Worm (Caenorhabditis elegans) whole organism, young adult: Measurements from ENCODE around the gene C04C3.7.
A peak's percentile ranks its signal among the peaks of the same experiment; 100 is the strongest.

Experiments
- B0035.1 ChIP-seq: sonication (generic microtip); optimal IDR thresholded peaks from 2 replicates; lab custom pipeline; 2016; ENCODE audit warnings: missing genetic modification characterization, mild to moderate bottlenecking, missing compliant biosample characterization, missing genotype, missing genetic modification reagents
- B0336.3 ChIP-seq: fragments of 200-800 bp; sonication (Bioruptor generic); IDR thresholded peaks from 2 replicates; pipeline ENCODE4 v1.3.6; 2022; ENCODE audit warnings: missing genetic modification characterization, missing compliant biosample characterization
- C06A6.2 ChIP-seq: fragments of 200-800 bp; sonication (Bioruptor generic); conservative IDR thresholded peaks from 2 replicates; pipeline ENCODE4 v1.3.6; 2022; ENCODE audit warnings: missing genetic modification characterization, missing compliant biosample characterization
- F10E7.11 ChIP-seq: sonication (generic microtip); optimal IDR thresholded peaks from 2 replicates; lab custom pipeline; 2017; ENCODE audit warnings: mild to moderate bottlenecking, missing genetic modification characterization, moderate library complexity, missing compliant biosample characterization
- F33H1.4 ChIP-seq: fragments of 200-800 bp; sonication (Bioruptor generic); IDR thresholded peaks from 2 replicates; pipeline ENCODE4 v1.3.6; 2022; ENCODE audit warnings: missing genetic modification reagents, missing genetic modification characterization, missing compliant biosample characterization
- F49E8.2 ChIP-seq: sonication (generic microtip); optimal IDR thresholded peaks from 3 replicates; lab custom pipeline; 2017; ENCODE audit warnings: missing genetic modification characterization, mild to moderate bottlenecking, missing compliant biosample characterization, antibody characterized with exemption, moderate library complexity; ENCODE audit not compliant: insufficient read depth
- F57A8.1 ChIP-seq: fragments of 200-800 bp; sonication (Bioruptor generic); optimal IDR thresholded peaks from 2 replicates; lab custom pipeline; 2018; ENCODE audit warnings: mild to moderate bottlenecking, missing genetic modification characterization, moderate library complexity, missing compliant biosample characterization
- K11D2.4 ChIP-seq: fragments of 200-800 bp; sonication (Bioruptor generic); IDR thresholded peaks from 2 replicates; pipeline ENCODE4 v1.3.6; 2022; ENCODE audit warnings: missing genetic modification reagents, missing genetic modification characterization, missing compliant biosample characterization
- Y67H2A.10 ChIP-seq: fragments of 200-800 bp; sonication (Bioruptor generic); conservative IDR thresholded peaks from 2 replicates; pipeline ENCODE4 v1.3.6; 2022; ENCODE audit warnings: missing genetic modification reagents, missing genetic modification characterization, missing compliant biosample characterization
- attf-5 ChIP-seq: fragments of 200-800 bp; sonication (Bioruptor generic); optimal IDR thresholded peaks from 2 replicates; lab custom pipeline; 2018; ENCODE audit warnings: mild to moderate bottlenecking, missing genetic modification characterization, missing compliant biosample characterization
- bed-1 ChIP-seq: fragments of 200-800 bp; sonication (Bioruptor generic); IDR thresholded peaks from 2 replicates; pipeline ENCODE4 v1.3.6; 2022; ENCODE audit warnings: missing genetic modification reagents, missing genetic modification characterization, missing compliant biosample characterization
- ccch-3 ChIP-seq: fragments of 200-800 bp; sonication (Bioruptor generic); optimal IDR thresholded peaks from 2 replicates; lab custom pipeline; 2018; ENCODE audit warnings: mild to moderate bottlenecking, missing genetic modification characterization, missing compliant biosample characterization
- cebp-1 ChIP-seq, 2 experiments: fragments of 200-800 bp in 1 of 2; sonication (Bioruptor generic) in 1 of 2; sonication (generic microtip) in 1 of 2; IDR thresholded peaks in 1 of 2; optimal IDR thresholded peaks in 1 of 2; 2 replicates each; pipeline versions ENCODE4 v1.3.6 to Lab custom; 2017 to 2022; ENCODE audit warnings: missing compliant biosample characterization in 2 of 2, missing genetic modification characterization in 2 of 2, mild to moderate bottlenecking in 1 of 2, missing genetic modification reagents in 1 of 2, moderate library complexity in 1 of 2
- ceh-100 ChIP-seq: fragments of 200-800 bp; sonication (Bioruptor generic); IDR thresholded peaks from 2 replicates; pipeline ENCODE4 v1.3.6; 2022; ENCODE audit warnings: missing genetic modification reagents, missing genetic modification characterization, missing compliant biosample characterization
- chd-7 ChIP-seq: sonication (generic microtip); optimal IDR thresholded peaks from 2 replicates; lab custom pipeline; 2016; ENCODE audit warnings: mild to moderate bottlenecking, missing genetic modification characterization, moderate library complexity, missing compliant biosample characterization
- dox-1 ChIP-seq: fragments of 200-800 bp; sonication (Bioruptor generic); IDR thresholded peaks from 2 replicates; pipeline ENCODE4 v1.3.6; 2022; ENCODE audit warnings: missing genetic modification reagents, missing genetic modification characterization, missing compliant biosample characterization
- dpl-1 ChIP-seq: fragments of 150-350 bp; optimal IDR thresholded peaks from 2 replicates; lab custom pipeline; 2014; ENCODE audit warnings: missing biosample characterization, missing genetic modification reagents, missing genetic modification characterization
- efl-1 ChIP-seq: fragments of 150-350 bp; optimal IDR thresholded peaks from 2 replicates; lab custom pipeline; 2014; ENCODE audit warnings: missing biosample characterization, missing genetic modification reagents, missing genetic modification characterization
- egl-44 ChIP-seq: fragments of 200-800 bp; sonication (Bioruptor generic); IDR thresholded peaks from 2 replicates; pipeline ENCODE4 v1.3.6; 2022; ENCODE audit warnings: missing genetic modification reagents, missing genetic modification characterization, missing compliant biosample characterization
- hmg-1.2 ChIP-seq: fragments of 200-800 bp; sonication (Bioruptor generic); IDR thresholded peaks from 2 replicates; pipeline ENCODE4 v1.3.6; 2022; ENCODE audit warnings: missing genetic modification reagents, missing genetic modification characterization, missing compliant biosample characterization
- hmg-20 ChIP-seq: fragments of 200-800 bp; sonication (Bioruptor generic); IDR thresholded peaks from 2 replicates; pipeline ENCODE4 v1.3.6; 2022; ENCODE audit warnings: missing genetic modification reagents, missing genetic modification characterization, missing compliant biosample characterization
- let-526 ChIP-seq: fragments of 200-800 bp; sonication (Bioruptor generic); IDR thresholded peaks from 2 replicates; pipeline ENCODE4 v1.3.6; 2022; ENCODE audit warnings: missing genetic modification reagents, missing genetic modification characterization, missing compliant biosample characterization
- let-607 ChIP-seq, 2 experiments: fragments of 200-800 bp in 1 of 2; sonication (Bioruptor generic) in 1 of 2; sonication (generic microtip) in 1 of 2; optimal IDR thresholded peaks; 2 replicates each; lab custom pipeline; 2016 to 2018; ENCODE audit warnings: mild to moderate bottlenecking in 2 of 2, missing compliant biosample characterization in 2 of 2, missing genetic modification characterization in 2 of 2, moderate library complexity in 2 of 2, missing genotype in 1 of 2
- lin-26 ChIP-seq: fragments of 200-800 bp; sonication (Bioruptor generic); IDR thresholded peaks from 2 replicates; pipeline ENCODE4 v1.3.6; 2022; ENCODE audit warnings: missing genetic modification reagents, missing genetic modification characterization, missing compliant biosample characterization
- lin-35 ChIP-seq, 3 experiments: fragments of 150-350 bp in 2 of 3; sonication (generic microtip) in 1 of 3; optimal IDR thresholded peaks; 2 replicates each; lab custom pipeline; 2014 to 2018; ENCODE audit warnings: missing biosample characterization in 3 of 3, missing genetic modification characterization in 3 of 3, missing genetic modification reagents in 3 of 3
- lin-40 ChIP-seq: sonication (generic microtip); optimal IDR thresholded peaks from 2 replicates; lab custom pipeline; 2016; ENCODE audit warnings: missing genetic modification characterization, mild to moderate bottlenecking, missing compliant biosample characterization, missing genotype, missing genetic modification reagents
- lsl-1 ChIP-seq: fragments of 200-800 bp; sonication (Bioruptor generic); optimal IDR thresholded peaks from 2 replicates; lab custom pipeline; 2018; ENCODE audit warnings: mild to moderate bottlenecking, missing genetic modification characterization, moderate library complexity, missing compliant biosample characterization
- madf-6 ChIP-seq: fragments of 200-800 bp; sonication (Bioruptor generic); IDR thresholded peaks from 2 replicates; pipeline ENCODE4 v1.3.6; 2022; ENCODE audit warnings: missing genetic modification reagents, missing genetic modification characterization, missing compliant biosample characterization
- madf-8 ChIP-seq: fragments of 200-800 bp; sonication (Bioruptor generic); conservative IDR thresholded peaks from 2 replicates; pipeline ENCODE4 v1.3.6; 2022; ENCODE audit warnings: missing genetic modification reagents, missing genetic modification characterization, missing compliant biosample characterization
- mcd-1 ChIP-seq: fragments of 200-800 bp; sonication (Bioruptor generic); IDR thresholded peaks from 2 replicates; pipeline ENCODE4 v1.3.6; 2022; ENCODE audit warnings: missing genetic modification reagents, missing genetic modification characterization, missing compliant biosample characterization
- mel-28 ChIP-seq: sonication (generic microtip); optimal IDR thresholded peaks from 2 replicates; lab custom pipeline; 2016; ENCODE audit warnings: borderline replicate concordance, mild to moderate bottlenecking, missing genetic modification characterization, missing compliant biosample characterization
- nfya-2 ChIP-seq: fragments of 200-800 bp; sonication (Bioruptor generic); IDR thresholded peaks from 2 replicates; pipeline ENCODE4 v1.3.6; 2022; ENCODE audit warnings: missing genetic modification reagents, missing genetic modification characterization, missing compliant biosample characterization
- pbrm-1 ChIP-seq: fragments of 200-800 bp; sonication (Bioruptor generic); IDR thresholded peaks from 2 replicates; pipeline ENCODE4 v1.3.6; 2022; ENCODE audit warnings: missing genetic modification reagents, missing genetic modification characterization, missing compliant biosample characterization
- pha-4 ChIP-seq: fragments of 150-350 bp; sonication (generic microtip); optimal IDR thresholded peaks from 2 replicates; lab custom pipeline; 2014; ENCODE audit warnings: missing biosample characterization, missing genetic modification reagents, missing genetic modification characterization
- sea-2 ChIP-seq: fragments of 200-800 bp; sonication (Bioruptor generic); IDR thresholded peaks from 2 replicates; pipeline ENCODE4 v1.3.6; 2022; ENCODE audit warnings: missing genetic modification characterization, missing compliant biosample characterization
- snpc-3.4 ChIP-seq: sonication (generic microtip); optimal IDR thresholded peaks from 2 replicates; lab custom pipeline; 2017; ENCODE audit warnings: missing genetic modification characterization, mild to moderate bottlenecking, missing compliant biosample characterization, antibody characterized with exemption, moderate library complexity, missing genotype, missing genetic modification reagents
- sptf-2 ChIP-seq: fragments of 200-800 bp; sonication (Bioruptor generic); optimal IDR thresholded peaks from 2 replicates; lab custom pipeline; 2018; ENCODE audit warnings: mild to moderate bottlenecking, missing genetic modification characterization, missing compliant biosample characterization
- tbp1 ChIP-seq: fragments of 200-800 bp; sonication (Bioruptor generic); optimal IDR thresholded peaks from 2 replicates; lab custom pipeline; 2018; ENCODE audit warnings: mild to moderate bottlenecking, missing genetic modification characterization, missing compliant biosample characterization
- xnd-1 ChIP-seq: sonication (generic microtip); optimal IDR thresholded peaks from 2 replicates; lab custom pipeline; 2016; ENCODE audit warnings: missing genotype, missing genetic modification reagents, missing genetic modification characterization, missing compliant biosample characterization
- ztf-28 ChIP-seq: fragments of 200-800 bp; sonication (Bioruptor generic); IDR thresholded peaks from 2 replicates; pipeline ENCODE4 v1.3.6; 2022; ENCODE audit warnings: missing genetic modification reagents, missing genetic modification characterization, missing compliant biosample characterization

Gene C04C3.7

DNA sequence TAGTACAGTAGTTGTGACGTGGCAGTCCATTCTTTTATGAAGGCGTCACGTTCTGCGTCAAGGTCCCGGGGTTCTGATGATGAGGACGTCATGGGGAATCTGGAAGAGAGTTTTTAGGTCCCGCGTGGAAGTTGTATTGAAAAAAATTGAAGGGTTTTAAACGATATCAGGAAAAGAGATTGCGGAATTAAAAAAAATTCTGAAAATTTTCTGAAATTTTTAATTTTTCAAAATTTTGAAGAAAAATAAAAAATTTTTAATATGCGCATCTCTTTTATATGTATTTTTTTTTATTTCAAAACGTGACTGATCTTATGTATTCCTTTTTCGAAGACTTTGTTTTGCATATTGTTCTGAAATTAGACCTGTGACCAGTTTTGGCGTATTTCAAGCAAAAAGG lies 10.8 kb downstream of the C04C3.7 start, which contains the start of gene C04C3.6:
Gene C04C3.6 (minus strand): TSS at position 101 of the 400 bp plus-strand sequence.
- TF ChIP-seq F33H1.4 (GFP tag; lab: Robert Waterston, UW) (no peak), lin-26 (GFP tag; lab: Robert Waterston, UW) (no peak), sea-2 (no peak), attf-5 (GFP tag; lab: Kevin White, UChicago) (no peak), let-526 (no peak), nfya-2 (GFP tag; lab: Robert Waterston, UW) (no peak), bed-1 (GFP tag; lab: Robert Waterston, UW) (no peak)

DNA sequence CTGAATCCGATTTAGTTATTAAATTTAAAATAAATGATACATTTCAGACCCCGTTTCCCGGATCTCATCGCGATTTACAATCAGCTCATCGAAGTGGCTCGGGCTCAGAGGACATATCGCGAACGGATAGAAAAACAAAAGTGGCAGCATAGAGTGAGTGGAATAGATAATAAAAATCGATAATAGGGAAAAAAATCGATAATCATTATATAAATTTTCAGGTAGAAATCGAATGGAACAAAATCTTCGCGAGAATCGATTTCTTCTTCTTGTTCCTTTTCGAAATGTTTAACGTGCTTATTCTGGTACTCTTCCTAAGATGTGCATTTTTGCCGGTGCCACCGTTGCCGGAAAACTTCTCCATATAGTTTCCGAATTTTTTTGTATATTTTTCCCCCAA lies 14.5 kb downstream of the C04C3.7 start:
- TF ChIP-seq let-607 (tag; optimal IDR thresholded peaks at IDR 0.05; lab: Kevin White, UChicago) (no peak), F57A8.1 (GFP tag; lab: Kevin White, UChicago) (no peak), pha-4 (no peak), C06A6.2 (GFP tag; lab: Robert Waterston, UW) (no peak), hmg-20 (GFP tag; lab: Robert Waterston, UW) (no peak), mel-28 (tag; lab: Kevin White, UChicago) (no peak), F49E8.2 (tag; lab: Kevin White, UChicago) (no peak), ceh-100 (GFP tag; lab: Robert Waterston, UW) (no peak), B0336.3 (GFP tag; lab: Robert Waterston, UW) (no peak)

DNA sequence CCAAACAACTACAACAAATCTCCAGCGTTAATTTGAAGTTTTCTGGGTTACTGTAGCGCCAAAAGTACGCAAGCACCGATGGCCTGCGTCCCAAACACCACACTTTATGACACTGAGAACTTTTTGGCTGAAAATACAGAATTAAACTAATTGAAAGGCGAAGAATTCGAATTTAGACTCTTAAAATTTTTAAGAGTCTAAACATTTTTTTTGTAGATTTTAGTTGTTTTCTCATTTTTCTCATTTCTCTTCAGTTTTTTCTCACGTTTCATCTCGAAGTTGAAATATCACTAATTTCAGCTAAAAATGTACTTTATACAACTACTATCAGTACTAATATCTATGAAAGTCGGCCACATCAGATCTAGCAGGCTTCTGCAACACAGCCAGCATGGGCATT lies 17.9 kb downstream of the C04C3.7 start, which contains the start of gene lgc-9:
Gene lgc-9 (plus strand): TSS at position 301 of the 400 bp plus-strand sequence.
- TF ChIP-seq B0336.3 (GFP tag; lab: Robert Waterston, UW) (no peak), K11D2.4 (GFP tag; lab: Robert Waterston, UW) (no peak)

- TF ChIP-seq sptf-2 (GFP tag; lab: Kevin White, UChicago) (no peak), xnd-1 (tag; lab: Kevin White, UChicago) (no peak), snpc-3.4 (tag; lab: Kevin White, UChicago) (no peak), efl-1 (GFP tag; lab: Kevin White, UChicago) (no peak), F10E7.11 (no peak), ccch-3 (no peak), ztf-28 (no peak), tbp1 (no peak), lin-40 (tag; lab: Kevin White, UChicago) (no peak), egl-44 (no peak), ceh-100 (GFP tag; lab: Robert Waterston, UW) (no peak), lin-35 (GFP tag; optimal IDR thresholded peaks at IDR 0.05; lab: Kevin White, UChicago) (no peak), madf-8 (GFP tag; lab: Robert Waterston, UW) (no peak), B0035.1 (tag; lab: Kevin White, UChicago) (no peak), chd-7 (tag; lab: Kevin White, UChicago) (no peak), sea-2 (no peak)
These were observed 32.3 kb downstream of the C04C3.7 start for ce11 chrIV:3400941-3401340.

DNA sequence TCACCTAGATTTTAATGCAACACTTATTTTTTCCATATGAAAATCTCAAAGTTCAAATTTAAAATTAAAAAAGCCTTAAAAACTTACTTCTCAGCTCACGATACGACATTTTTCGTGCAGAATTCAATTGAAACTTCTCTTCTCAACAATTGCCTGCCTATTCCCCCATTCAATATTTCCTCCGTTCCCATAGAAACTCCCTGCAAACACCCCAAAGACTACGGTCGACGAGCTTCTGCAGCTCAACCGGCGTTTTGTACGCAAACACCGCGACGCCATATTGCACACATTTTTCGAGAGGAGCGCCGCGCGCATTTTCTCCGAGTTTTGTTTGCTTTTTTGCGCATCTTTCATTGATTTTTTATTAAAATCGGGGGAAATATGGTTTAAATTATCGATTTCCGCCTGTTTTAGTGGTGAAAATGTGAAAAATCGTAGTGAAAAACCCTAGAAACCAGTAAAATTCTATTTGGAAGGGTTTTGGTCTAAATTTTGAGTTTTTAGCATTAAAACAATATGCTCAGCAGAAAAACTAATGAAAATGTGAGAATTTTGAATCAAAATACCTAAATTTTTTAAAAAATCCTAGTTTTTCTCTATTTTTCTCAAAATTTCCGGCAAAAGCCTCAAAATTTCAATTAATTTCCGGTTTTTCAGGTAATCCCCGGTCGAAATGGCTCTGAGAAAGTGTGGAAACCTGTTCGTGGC lies 34.1 kb downstream of the C04C3.7 start, which contains the start of the genes dyf-3 and pdhb-1:
Gene dyf-3 (minus strand): TSS at position 217 of the 708 bp plus-strand sequence.
Gene pdhb-1 (plus strand): TSS at position 658 of the 708 bp plus-strand sequence.
- TF ChIP-seq tbp1: peak; percentile 10
- no peak for TF ChIP-seq madf-6 (GFP tag; lab: Robert Waterston, UW)
- peak; percentile 34 for TF ChIP-seq efl-1 (GFP tag; lab: Kevin White, UChicago)
- TF ChIP-seq lsl-1 (GFP tag; lab: Kevin White, UChicago): peak; percentile 78
- TF ChIP-seq Y67H2A.10 (GFP tag; lab: Robert Waterston, UW): no peak
- peak; percentile 56; the same call in 1 of the 2 replicates for TF ChIP-seq dox-1 (GFP tag; lab: Robert Waterston, UW)
- TF ChIP-seq hmg-1.2 (GFP tag; lab: Robert Waterston, UW): peak; percentile 25; the same call in 1 of the 2 replicates
- no peak for TF ChIP-seq cebp-1 (GFP tag; IDR thresholded peaks at IDR 0.05; lab: Robert Waterston, UW)
- peak; percentile 8 for TF ChIP-seq cebp-1 (tag; optimal IDR thresholded peaks at IDR 0.05; lab: Kevin White, UChicago)
- no peak for TF ChIP-seq pbrm-1
- peak; percentile 65 for TF ChIP-seq mcd-1 (GFP tag; lab: Robert Waterston, UW)
- peak; percentile 25 for TF ChIP-seq dpl-1 (GFP tag; lab: Kevin White, UChicago)
